Worm (Caenorhabditis elegans): ENCODE results near the gene cutl-12.

Gene cutl-12

ce11 chrII:8602337-8602944 is 31.8 kb downstream of the cutl-12 start, which contains the start of the genes cpf-1 and rpl-26 (continued):
- TF ChIP-seq zfh-2 (GFP tag; conservative IDR thresholded peaks at IDR 0.05), result 0 out of 2 replicates have a peak, but pooled peaks have one; percentile 8
- TF ChIP-seq lsl-1 (GFP tag; optimal IDR thresholded peaks at IDR 0.05), result peak; percentile 34
- TF ChIP-seq snpc-1.3 (tag; optimal IDR thresholded peaks at IDR 0.05; ENCODE audit: insufficient read depth), result peak; percentile 34
- peak; percentile 32; the same call in 1 of the 2 replicates for TF ChIP-seq mcd-1 (GFP tag; IDR thresholded peaks at IDR 0.05)
- TF ChIP-seq lin-54 (GFP tag; optimal IDR thresholded peaks at IDR 0.05), result peak; percentile 60
- TF ChIP-seq F23B12.7 (tag; optimal IDR thresholded peaks at IDR 0.05; ENCODE audit: insufficient read depth), result peak; percentile 30
- peak; percentile 9 for TF ChIP-seq efl-1 (GFP tag; optimal IDR thresholded peaks at IDR 0.05)

DNA sequence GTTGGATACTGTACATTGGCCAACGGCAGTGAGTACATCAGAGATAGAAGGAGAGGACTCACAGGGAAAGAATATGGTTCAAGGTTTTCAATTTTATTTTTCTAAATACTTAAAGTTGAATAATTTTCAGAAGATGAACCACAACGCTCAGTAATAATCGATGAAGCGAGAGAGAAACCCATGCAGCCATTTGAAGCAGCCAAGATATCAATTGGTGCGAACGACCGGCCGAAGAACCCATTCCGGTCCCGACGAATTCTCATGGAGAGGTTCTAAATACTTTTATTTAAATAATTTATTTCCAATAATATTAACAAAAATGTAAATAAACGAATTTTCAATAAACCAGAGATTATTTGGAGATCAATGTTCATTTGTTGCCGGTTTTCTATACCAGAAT is 34.1 kb downstream of the cutl-12 start, which contains the start of gene pigg-1:
Gene pigg-1 (minus strand): TSS at position 101 of the 400 bp plus-strand sequence.
- TF ChIP-seq lin-54 (GFP tag; optimal IDR thresholded peaks at IDR 0.05), result no peak
- no peak for TF ChIP-seq lag-1 (GFP tag; IDR thresholded peaks at IDR 0.05)
- no peak for TF ChIP-seq sdz-38 (tag; optimal IDR thresholded peaks at IDR 0.05)
- TF ChIP-seq efl-1 (GFP tag; optimal IDR thresholded peaks at IDR 0.05), result no peak
- no peak for TF ChIP-seq snpc-1.1 (tag; optimal IDR thresholded peaks at IDR 0.05; ENCODE audit: insufficient read depth)
- TF ChIP-seq nfyb-1 (GFP tag; IDR thresholded peaks at IDR 0.05), result no peak
- TF ChIP-seq ztf-25 (GFP tag; IDR thresholded peaks at IDR 0.05), result no peak
- TF ChIP-seq F55B11.4 (tag; optimal IDR thresholded peaks at IDR 0.05; ENCODE audit: borderline replicate concordance, insufficient read depth), result no peak
- TF ChIP-seq B0336.3 (GFP tag; IDR thresholded peaks at IDR 0.05), result no peak

DNA sequence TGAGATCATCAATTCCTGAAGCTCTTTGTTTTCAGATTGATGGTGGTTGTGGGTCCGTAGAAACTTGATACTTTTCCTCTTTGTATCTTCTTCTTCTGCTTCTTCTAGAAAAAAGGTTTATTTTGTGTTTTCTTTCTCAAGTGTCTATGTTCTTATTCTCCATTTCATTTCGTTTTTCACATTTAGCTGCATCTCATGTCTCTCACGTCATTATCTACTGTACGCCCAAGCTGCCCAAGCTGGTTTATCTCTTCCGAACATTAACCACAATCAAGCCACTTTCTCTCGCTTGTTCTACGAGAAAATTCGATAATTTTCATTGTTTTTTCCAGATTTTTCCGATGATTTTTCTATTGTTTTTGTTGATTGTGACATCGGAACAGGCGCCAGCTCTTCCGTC is 35.1 kb downstream of the cutl-12 start, which contains the start of gene F28C6.5:
Gene F28C6.5 (plus strand): TSS at position 301 of the 400 bp plus-strand sequence.
- TF ChIP-seq ZK185.1 (tag; optimal IDR thresholded peaks at IDR 0.05; ENCODE audit: poor library complexity, severe bottlenecking) (no peak), B0336.3 (GFP tag; IDR thresholded peaks at IDR 0.05) (no peak), attf-3 (GFP tag; conservative IDR thresholded peaks at IDR 0.05) (no peak), ztf-6 (GFP tag; IDR thresholded peaks at IDR 0.05) (no peak)

ce11 chrII:8593840-8594625 is 40.3 kb downstream of the cutl-12 start, which contains the start of gene aptf-3:
aptf-3 (plus strand) TSS chrII:8594190.
- TF ChIP-seq F33H1.4 (GFP tag; IDR thresholded peaks at IDR 0.05) (peak; percentile 69), egl-44 (GFP tag; IDR thresholded peaks at IDR 0.05) (no peak), ccch-3 (GFP tag; optimal IDR thresholded peaks at IDR 0.05) (no peak), lsl-1 (GFP tag; optimal IDR thresholded peaks at IDR 0.05) (peak; percentile 71)

ce11 chrII:8590684-8591083 is 43.6 kb downstream of the cutl-12 start, which contains the start of gene aptf-4:
aptf-4 (plus strand) TSS chrII:8590984.
- TF ChIP-seq F52B5.7 (tag; optimal IDR thresholded peaks at IDR 0.05) (no peak), hrde-1 (tag; optimal IDR thresholded peaks at IDR 0.05; ENCODE audit: borderline replicate concordance) (no peak), attf-6 (GFP tag; IDR thresholded peaks at IDR 0.05) (no peak), cebp-2 (GFP tag; IDR thresholded peaks at IDR 0.05) (no peak), ztf-6 (GFP tag; IDR thresholded peaks at IDR 0.05) (no peak), F22D6.2 (tag; optimal IDR thresholded peaks at IDR 0.05) (no peak), Y56A3A.18 (GFP tag; IDR thresholded peaks at IDR 0.05) (no peak), ceh-27 (GFP tag; optimal IDR thresholded peaks at IDR 0.05) (no peak), snpc-1.3 (tag; optimal IDR thresholded peaks at IDR 0.05; ENCODE audit: insufficient read depth) (no peak), dpff-1 (tag; optimal IDR thresholded peaks at IDR 0.05) (no peak)

All from whole organism, young adult.